Worm (Caenorhabditis elegans): ENCODE measurements around the gene F41B4.2.

ce11 chrX:6850412-6850811, 15.3 kb upstream of the F41B4.2 start:
- TF ChIP-seq nhr-76 (tag; optimal IDR thresholded peaks at IDR 0.05) (no peak), hlh-11 (tag; optimal IDR thresholded peaks at IDR 0.05) (no peak)

Measured in whole organism, L4 larva.